Worm (Caenorhabditis elegans): ENCODE measurements around the gene skr-6.

DNA sequence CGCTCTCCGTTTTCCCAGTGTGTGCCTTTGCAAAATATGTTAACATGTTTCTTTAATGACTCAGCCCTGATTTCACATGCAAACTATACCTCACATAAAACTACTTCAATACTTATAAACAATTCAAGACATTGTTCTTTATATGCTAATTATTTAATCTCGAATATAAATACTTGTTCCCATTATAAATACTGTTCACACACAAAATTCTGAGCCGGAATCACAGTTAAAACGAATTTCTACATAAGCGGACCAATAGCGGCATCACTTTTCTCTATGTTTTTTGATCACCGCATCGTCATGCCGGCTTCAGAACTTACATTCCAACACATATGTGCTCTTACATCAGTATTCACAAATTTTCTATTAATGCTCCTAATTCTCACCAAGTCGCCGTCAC is 15.3 kb downstream of the skr-6 start, which contains the start of gene R10E8.5:
- TF ChIP-seq ama-1 (optimal IDR thresholded peaks at IDR 0.05), result no peak
- TF ChIP-seq ceh-36 (tag; optimal IDR thresholded peaks at IDR 0.05), result no peak
- TF ChIP-seq scrt-1 (GFP tag; IDR thresholded peaks at IDR 0.05), result no peak
- TF ChIP-seq hmbx-1 (tag; optimal IDR thresholded peaks at IDR 0.05), result no peak
- TF ChIP-seq tra-4 (tag; optimal IDR thresholded peaks at IDR 0.05), result no peak

Data from whole organism, early embryonic.